Fruit fly (Drosophila melanogaster) whole organism, embryonic: Measurements from ENCODE around the gene AP-1mu.

Experiments
- Abd-B ChIP-seq: fragments of 200-800 bp; sonication (Bioruptor generic); optimal IDR thresholded peaks from 2 replicates; lab custom pipeline; 2018; ENCODE audit warnings: missing biosample characterization, mild to moderate bottlenecking, missing genetic modification characterization, moderate library complexity
- C15 ChIP-seq: fragments of 200-800 bp; sonication (Bioruptor generic); IDR thresholded peaks from 3 replicates; pipeline ENCODE4 v1.3.6; 2022; ENCODE audit warnings: missing biosample characterization, missing genetic modification characterization
- CG10321 ChIP-seq: fragments of 200-800 bp; sonication (Bioruptor generic); IDR thresholded peaks from 2 replicates; pipeline ENCODE4 v1.3.6; 2022; ENCODE audit warnings: missing biosample characterization, missing genetic modification characterization
- CG13424 ChIP-seq: fragments of 200-800 bp; sonication (Bioruptor generic); optimal IDR thresholded peaks from 2 replicates; lab custom pipeline; 2019; ENCODE audit warnings: missing biosample characterization, mild to moderate bottlenecking, missing genetic modification characterization, moderate library complexity
- CG15073 ChIP-seq: fragments of 200-800 bp; sonication (Bioruptor generic); optimal IDR thresholded peaks from 2 replicates; lab custom pipeline; 2016; ENCODE audit warnings: missing biosample characterization, missing genetic modification characterization
- CG1792 ChIP-seq: fragments of 200-800 bp; sonication (Bioruptor generic); optimal IDR thresholded peaks from 2 replicates; lab custom pipeline; 2016; ENCODE audit warnings: missing biosample characterization, missing genetic modification characterization
- CG18599 ChIP-seq: fragments of 200-800 bp; sonication (Bioruptor generic); optimal IDR thresholded peaks from 3 replicates; lab custom pipeline; 2017; ENCODE audit warnings: missing biosample characterization, missing genetic modification characterization, mild to moderate bottlenecking, moderate library complexity, missing genetic modification reagents
- CG30431 ChIP-seq: fragments of 200-800 bp; sonication (Bioruptor generic); optimal IDR thresholded peaks from 2 replicates; lab custom pipeline; 2017; ENCODE audit warnings: missing biosample characterization, missing genetic modification characterization
- CG31224 ChIP-seq: fragments of 200-800 bp; sonication (Bioruptor generic); IDR thresholded peaks from 2 replicates; pipeline ENCODE4 v1.3.6; 2022; ENCODE audit warnings: missing biosample characterization, missing genetic modification characterization
- CG34376 ChIP-seq: fragments of 200-800 bp; sonication (Bioruptor generic); optimal IDR thresholded peaks from 2 replicates; lab custom pipeline; 2018; ENCODE audit warnings: missing biosample characterization, mild to moderate bottlenecking, missing genetic modification characterization
- CG43689 ChIP-seq: fragments of 200-800 bp; sonication (Bioruptor generic); IDR thresholded peaks from 2 replicates; pipeline ENCODE4 v1.3.6; 2022; ENCODE audit warnings: missing biosample characterization, missing genetic modification characterization
- CG6175 ChIP-seq: fragments of 200-800 bp; sonication (Bioruptor generic); IDR thresholded peaks from 3 replicates; pipeline ENCODE4 v1.3.6; 2022; ENCODE audit warnings: missing biosample characterization, missing genetic modification characterization
- CG6254 ChIP-seq: fragments of 200-800 bp; sonication (Bioruptor generic); optimal IDR thresholded peaks from 3 replicates; lab custom pipeline; 2017; ENCODE audit warnings: mild to moderate bottlenecking, missing biosample characterization, missing genetic modification reagents, missing genetic modification characterization
- CG7987 ChIP-seq: fragments of 200-800 bp; sonication (Bioruptor generic); optimal IDR thresholded peaks from 2 replicates; lab custom pipeline; 2018; ENCODE audit warnings: missing biosample characterization, mild to moderate bottlenecking, missing genetic modification characterization, moderate library complexity
- CG8290 ChIP-seq, 3 experiments: fragments of 200-800 bp; sonication (Bioruptor generic); optimal IDR thresholded peaks; 2 replicates each; lab custom pipeline; 2016 to 2019; ENCODE audit warnings: missing biosample characterization in 3 of 3, missing genetic modification characterization in 3 of 3, mild to moderate bottlenecking in 2 of 3, moderate library complexity in 1 of 3
- CG9609 ChIP-seq: fragments of 200-800 bp; sonication (Bioruptor generic); optimal IDR thresholded peaks from 3 replicates; lab custom pipeline; 2016; ENCODE audit warnings: missing biosample characterization, missing genetic modification characterization
- CG9932 ChIP-seq: fragments of 200-800 bp; sonication (Bioruptor generic); IDR thresholded peaks from 2 replicates; pipeline ENCODE4 v1.3.6; 2022; ENCODE audit warnings: missing biosample characterization, missing genetic modification characterization
- CkIIα-i1 ChIP-seq: fragments of 200-800 bp; sonication (Bioruptor generic); IDR thresholded peaks from 2 replicates; pipeline ENCODE4 v1.3.6; 2022; ENCODE audit warnings: missing biosample characterization, missing genetic modification characterization
- Dip3 ChIP-seq: fragments of 200-800 bp; sonication (Bioruptor generic); optimal IDR thresholded peaks from 3 replicates; lab custom pipeline; 2016; ENCODE audit warnings: missing biosample characterization, missing genetic modification characterization
- Doc3 ChIP-seq: fragments of 200-800 bp; sonication (Bioruptor generic); IDR thresholded peaks from 3 replicates; pipeline ENCODE4 v1.3.6; 2022; ENCODE audit warnings: missing biosample characterization, missing genetic modification characterization; ENCODE audit not compliant: partially characterized antibody
- Dp ChIP-seq: fragments of 200-800 bp; sonication (Bioruptor generic); optimal IDR thresholded peaks from 2 replicates; lab custom pipeline; 2018; ENCODE audit warnings: missing biosample characterization, mild to moderate bottlenecking, missing genetic modification characterization, moderate library complexity
- Drgx ChIP-seq: fragments of 200-800 bp; sonication (Bioruptor generic); IDR thresholded peaks from 2 replicates; pipeline ENCODE4 v1.3.6; 2022; ENCODE audit warnings: missing biosample characterization, missing genetic modification characterization
- E2f1 ChIP-seq: fragments of 200-800 bp; sonication (Bioruptor generic); IDR thresholded peaks from 2 replicates; pipeline ENCODE4 v1.3.6; 2022; ENCODE audit warnings: missing biosample characterization, missing genetic modification characterization
- E2f2 ChIP-seq: fragments of 200-800 bp; sonication (Bioruptor generic); IDR thresholded peaks from 2 replicates; pipeline ENCODE4 v1.3.6; 2022; ENCODE audit warnings: missing biosample characterization, missing genetic modification characterization
- HHEX ChIP-seq: fragments of 200-800 bp; sonication (Bioruptor generic); optimal IDR thresholded peaks from 3 replicates; lab custom pipeline; 2017; ENCODE audit warnings: missing biosample characterization, mild to moderate bottlenecking, missing genetic modification characterization, missing genetic modification reagents
- Lhr ChIP-seq: fragments of 200-800 bp; sonication (Bioruptor generic); optimal IDR thresholded peaks from 3 replicates; lab custom pipeline; 2017; ENCODE audit warnings: mild to moderate bottlenecking, missing biosample characterization, missing genetic modification reagents, missing genetic modification characterization
- Myb ChIP-seq: fragments of 200-800 bp; sonication (Bioruptor generic); optimal IDR thresholded peaks from 2 replicates; lab custom pipeline; 2016; ENCODE audit warnings: missing biosample characterization, missing genetic modification characterization
- Neu2 ChIP-seq: fragments of 200-800 bp; sonication (Bioruptor generic); optimal IDR thresholded peaks from 3 replicates; lab custom pipeline; 2016; ENCODE audit warnings: missing biosample characterization, missing genetic modification characterization, borderline replicate concordance
- Spps ChIP-seq: fragments of 200-800 bp; sonication (Bioruptor generic); optimal IDR thresholded peaks from 2 replicates; lab custom pipeline; 2018; ENCODE audit warnings: missing biosample characterization, mild to moderate bottlenecking, missing genetic modification characterization
- Ssrp ChIP-seq: fragments of 200-800 bp; sonication (Bioruptor generic); optimal IDR thresholded peaks from 2 replicates; lab custom pipeline; 2018; ENCODE audit warnings: missing biosample characterization, mild to moderate bottlenecking, missing genetic modification characterization, moderate library complexity
- amos ChIP-seq: fragments of 200-800 bp; sonication (Bioruptor generic); IDR thresholded peaks from 2 replicates; pipeline ENCODE4 v1.3.6; 2022; ENCODE audit warnings: missing biosample characterization, missing genetic modification characterization; ENCODE audit not compliant: partially characterized antibody
- bowl ChIP-seq: fragments of 200-800 bp; sonication (Bioruptor generic); IDR thresholded peaks from 2 replicates; pipeline ENCODE4 v1.3.6; 2022; ENCODE audit warnings: missing biosample characterization, missing genetic modification characterization
- br ChIP-seq: fragments of >200 bp; optimal IDR thresholded peaks from 2 replicates; lab custom pipeline; 2017
- crp ChIP-seq, 2 experiments: fragments of 200-800 bp; sonication (Bioruptor generic); optimal IDR thresholded peaks; 2 replicates in 1 of 2; 3 replicates in 1 of 2; lab custom pipeline; 2017; ENCODE audit warnings: missing biosample characterization in 2 of 2, missing genetic modification characterization in 2 of 2, mild to moderate bottlenecking in 1 of 2, moderate library complexity in 1 of 2
- dan ChIP-seq: fragments of 200-800 bp; sonication (Bioruptor generic); IDR thresholded peaks from 2 replicates; pipeline ENCODE4 v1.3.6; 2022; ENCODE audit warnings: missing biosample characterization, missing genetic modification characterization
- grau ChIP-seq: fragments of 200-800 bp; optimal IDR thresholded peaks from 3 replicates; lab custom pipeline; 2019; ENCODE audit warnings: missing biosample characterization, mild to moderate bottlenecking, missing genetic modification characterization, moderate library complexity
- gsb-n ChIP-seq: fragments of 200-800 bp; sonication (Bioruptor generic); optimal IDR thresholded peaks from 3 replicates; lab custom pipeline; 2018; ENCODE audit warnings: missing biosample characterization, mild to moderate bottlenecking, missing genetic modification characterization
- hb ChIP-seq: fragments of 200-800 bp; sonication (Bioruptor generic); IDR thresholded peaks from 3 replicates; pipeline ENCODE4 v1.3.6; 2022; ENCODE audit warnings: missing biosample characterization, missing genetic modification characterization; ENCODE audit not compliant: partially characterized antibody
- hkb ChIP-seq, 2 experiments: fragments of 200-800 bp in 1 of 2; fragments of >200 bp in 1 of 2; sonication (Bioruptor generic) in 1 of 2; IDR thresholded peaks in 1 of 2; optimal IDR thresholded peaks in 1 of 2; 2 replicates each; pipeline versions ENCODE4 v1.3.6 to Lab custom; 2017 to 2022; ENCODE audit warnings: missing biosample characterization in 1 of 2, missing genetic modification characterization in 1 of 2
- lab ChIP-seq: fragments of 200-800 bp; sonication (Bioruptor generic); optimal IDR thresholded peaks from 3 replicates; lab custom pipeline; 2017; ENCODE audit warnings: missing biosample characterization, missing genetic modification characterization, mild to moderate bottlenecking, moderate library complexity, missing genetic modification reagents
- otp ChIP-seq: fragments of 200-800 bp; sonication (Bioruptor generic); IDR thresholded peaks from 3 replicates; pipeline ENCODE4, ENCODE4 v1.3.6; 2022; ENCODE audit warnings: missing biosample characterization, missing genetic modification characterization
- row ChIP-seq: fragments of 200-800 bp; sonication (Bioruptor generic); IDR thresholded peaks from 3 replicates; pipeline ENCODE4 v1.3.6; 2022; ENCODE audit warnings: missing biosample characterization, missing genetic modification characterization
- salm ChIP-seq: fragments of 200-800 bp; sonication (Bioruptor generic); optimal IDR thresholded peaks from 2 replicates; lab custom pipeline; 2018; ENCODE audit warnings: missing biosample characterization, mild to moderate bottlenecking, missing genetic modification characterization
- schlank ChIP-seq: fragments of 200-800 bp; sonication (Bioruptor generic); optimal IDR thresholded peaks from 2 replicates; lab custom pipeline; 2018; ENCODE audit warnings: missing biosample characterization, mild to moderate bottlenecking, missing genetic modification characterization
- sd ChIP-seq: fragments of 200-800 bp; sonication (Bioruptor generic); optimal IDR thresholded peaks from 3 replicates; lab custom pipeline; 2018; ENCODE audit warnings: missing biosample characterization, mild to moderate bottlenecking, missing genetic modification characterization, moderate library complexity
- tgo ChIP-seq: fragments of 200-800 bp; sonication (Bioruptor generic); IDR thresholded peaks from 3 replicates; pipeline ENCODE4 v1.3.6; 2022; ENCODE audit warnings: missing biosample characterization, missing genetic modification characterization
- usp ChIP-seq: fragments of >200 bp; optimal IDR thresholded peaks from 2 replicates; lab custom pipeline; 2017; ENCODE audit warnings: missing biosample characterization, missing genetic modification characterization

The AP-1mu gene

dm6 chr3R:9527907-9528842 is 31.1 kb downstream of the AP-1mu start (continued):
- TF ChIP-seq grau (tag; lab: Kevin White, UChicago) (peak; percentile 83), hkb (optimal IDR thresholded peaks at IDR 0.05; lab: Kevin White, UChicago) (no peak), hkb (GFP tag; IDR thresholded peaks at IDR 0.05; lab: Robert Waterston, UW) (peak; percentile 93), C15 (GFP tag; lab: Robert Waterston, UW) (peak; percentile 84; the same call in 2 of the 3 replicates), Abd-B (peak; percentile 83), CG9609 (peak; percentile 73), Ssrp (tag; lab: Kevin White, UChicago) (peak; percentile 42), CG30431 (GFP tag; lab: Kevin White, UChicago) (peak; percentile 56), CG13424 (peak; percentile 63), gsb-n (tag; lab: Kevin White, UChicago) (peak; percentile 31), br (no peak), crp (GFP tag; optimal IDR thresholded peaks at IDR 0.05; lab: Kevin White, UChicago) (peak in 1 of 2 experiments; percentile 33), CG7987 (GFP tag; lab: Kevin White, UChicago) (peak; percentile 92), Drgx (GFP tag; lab: Robert Waterston, UW) (peak; percentile 96), amos (GFP tag; lab: Robert Waterston, UW) (no peak), CG1792 (GFP tag; lab: Kevin White, UChicago) (peak; percentile 93), Lhr (GFP tag; lab: Kevin White, UChicago) (no peak), E2f2 (GFP tag; lab: Robert Waterston, UW) (peak; percentile 63), tgo (GFP tag; lab: Robert Waterston, UW) (peak; percentile 91), Myb (peak; percentile 77), CG18599 (GFP tag; lab: Kevin White, UChicago) (peak; percentile 97), salm (tag; lab: Kevin White, UChicago) (peak; percentile 65), CG8290 (GFP tag; optimal IDR thresholded peaks at IDR 0.05; lab: Kevin White, UChicago) (no peak), CG8290 (tag; optimal IDR thresholded peaks at IDR 0.05; lab: Kevin White, UChicago) (peak in 1 of 2 experiments; percentile 94), Neu2 (GFP tag; lab: Kevin White, UChicago) (peak; percentile 61), CG6254 (peak; percentile 65), schlank (tag; lab: Kevin White, UChicago) (peak; percentile 92), Dp (GFP tag; lab: Kevin White, UChicago) (no peak), CG10321 (GFP tag; lab: Robert Waterston, UW) (peak; percentile 59), Doc3 (GFP tag; lab: Robert Waterston, UW) (no peak), CG43689 (GFP tag; lab: Robert Waterston, UW) (peak; percentile 72), CG15073 (peak; percentile 4), lab (GFP tag; lab: Kevin White, UChicago) (peak; percentile 98), hb (GFP tag; lab: Robert Waterston, UW) (no peak), usp (GFP tag; lab: Kevin White, UChicago) (no peak), CG34376 (GFP tag; lab: Kevin White, UChicago) (peak; percentile 91), Spps (tag; lab: Kevin White, UChicago) (peak; percentile 57), CG6175 (GFP tag; lab: Robert Waterston, UW) (peak; percentile 90), CkIIα-i1 (peak; percentile 66), CG31224 (GFP tag; lab: Robert Waterston, UW) (peak; percentile 90), E2f1 (peak; percentile 92), dan (GFP tag; lab: Robert Waterston, UW) (no peak), row (GFP tag; lab: Robert Waterston, UW) (peak; percentile 84), bowl (peak; percentile 68; the same call in 1 of the 2 replicates), CG9932 (GFP tag; lab: Robert Waterston, UW) (peak; percentile 91), sd (tag; lab: Kevin White, UChicago) (peak; percentile 85), otp (GFP tag; lab: Robert Waterston, UW) (peak; percentile 85), Dip3 (GFP tag; lab: Kevin White, UChicago) (peak; percentile 86), HHEX (GFP tag; lab: Kevin White, UChicago) (peak; percentile 93)
